Fruit fly (Drosophila melanogaster): ENCODE results near the gene TORIP.

The TORIP gene

dm6 chr3L:19846960-19847359 is 42.1 kb upstream of the TORIP start (continued):
- TF ChIP-seq CG11398 (GFP tag; optimal IDR thresholded peaks at IDR 0.05) (no peak), nom (GFP tag; optimal IDR thresholded peaks at IDR 0.05) (no peak), tup (GFP tag; optimal IDR thresholded peaks at IDR 0.05) (no peak), CG13296 (GFP tag; optimal IDR thresholded peaks at IDR 0.05) (peak; percentile 67), lov (optimal IDR thresholded peaks at IDR 0.05) (no peak), lov (GFP tag; IDR thresholded peaks at IDR 0.05) (no peak), peb (GFP tag; IDR thresholded peaks at IDR 0.05) (no peak), sens (GFP tag) (no peak), CG6813 (GFP tag; optimal IDR thresholded peaks at IDR 0.05) (peak; percentile 49), CG12942 (GFP tag; optimal IDR thresholded peaks at IDR 0.05) (no peak), Lhr (GFP tag; optimal IDR thresholded peaks at IDR 0.05) (no peak), CG15011 (GFP tag; optimal IDR thresholded peaks at IDR 0.05) (no peak), gsb-n (tag; optimal IDR thresholded peaks at IDR 0.05) (peak; percentile 11), CG8089 (GFP tag; optimal IDR thresholded peaks at IDR 0.05) (no peak), Xbp1 (GFP tag; optimal IDR thresholded peaks at IDR 0.05) (no peak), en (GFP tag; optimal IDR thresholded peaks at IDR 0.05) (peak; percentile 14), CG12104 (GFP tag; optimal IDR thresholded peaks at IDR 0.05) (no peak), Hr3 (GFP tag; optimal IDR thresholded peaks at IDR 0.05) (no peak), CkIIα-i1 (GFP tag; IDR thresholded peaks at IDR 0.05) (no peak), HLHmδ (GFP tag; optimal IDR thresholded peaks at IDR 0.05) (no peak), bowl (GFP tag; IDR thresholded peaks at IDR 0.05) (no peak), bigmax (GFP tag; optimal IDR thresholded peaks at IDR 0.05) (no peak), CoRest (tag; optimal IDR thresholded peaks at IDR 0.05) (no peak), knrl (GFP tag; IDR thresholded peaks at IDR 0.05; ENCODE audit: partially characterized antibody) (no peak), gcm (GFP tag; optimal IDR thresholded peaks at IDR 0.05) (no peak), z (GFP tag; IDR thresholded peaks at IDR 0.05) (no peak), CG8359 (GFP tag; optimal IDR thresholded peaks at IDR 0.05; ENCODE audit: borderline replicate concordance) (no peak), ase (GFP tag; IDR thresholded peaks at IDR 0.05) (no peak), bbx (GFP tag; IDR thresholded peaks at IDR 0.05; ENCODE audit: partially characterized antibody) (no peak), ATbp (GFP tag; optimal IDR thresholded peaks at IDR 0.05) (peak; percentile 85), Dad (GFP tag; optimal IDR thresholded peaks at IDR 0.05) (no peak), Hr51 (GFP tag; optimal IDR thresholded peaks at IDR 0.05) (no peak), maf-S (GFP tag; optimal IDR thresholded peaks at IDR 0.05) (no peak), ken (GFP tag; IDR thresholded peaks at IDR 0.05) (no peak), usp (GFP tag; optimal IDR thresholded peaks at IDR 0.05) (no peak), kni (GFP tag; optimal IDR thresholded peaks at IDR 0.05) (no peak), Mrtf (GFP tag; IDR thresholded peaks at IDR 0.05) (no peak), CG3838 (GFP tag; optimal IDR thresholded peaks at IDR 0.05) (no peak), br (optimal IDR thresholded peaks at IDR 0.05) (no peak), gce (GFP tag; IDR thresholded peaks at IDR 0.05) (no peak), exex (tag; optimal IDR thresholded peaks at IDR 0.05) (no peak), Dek (tag; optimal IDR thresholded peaks at IDR 0.05) (peak; percentile 24), da (GFP tag; optimal IDR thresholded peaks at IDR 0.05) (no peak), unc-4 (GFP tag; IDR thresholded peaks at IDR 0.05; ENCODE audit: partially characterized antibody) (no peak), CG32532 (GFP tag; IDR thresholded peaks at IDR 0.05) (no peak), CG3847 (GFP tag; IDR thresholded peaks at IDR 0.05) (no peak), CG10147 (GFP tag; optimal IDR thresholded peaks at IDR 0.05) (no peak), CG7357 (GFP tag; IDR thresholded peaks at IDR 0.05) (no peak), Myb (GFP tag; optimal IDR thresholded peaks at IDR 0.05) (no peak), CG10462 (GFP tag; optimal IDR thresholded peaks at IDR 0.05) (no peak), CG9437 (GFP tag; optimal IDR thresholded peaks at IDR 0.05) (no peak), stc (GFP tag; IDR thresholded peaks at IDR 0.05) (no peak), HHEX (GFP tag; optimal IDR thresholded peaks at IDR 0.05) (peak; percentile 41)
